Fruit fly (Drosophila melanogaster): Measurements from ENCODE around the gene Unc-76.
A peak's percentile ranks its signal among the peaks of the same experiment; 100 is the strongest.

dm6 chrX:2076412-2077357 lies 3.7 kb upstream of the Unc-76 start, which contains the start of gene CG4025:
- TF ChIP-seq Jra (GFP tag; optimal IDR thresholded peaks at IDR 0.05) (peak; percentile 48), OdsH (GFP tag; optimal IDR thresholded peaks at IDR 0.05) (no peak), psq (GFP tag; optimal IDR thresholded peaks at IDR 0.05) (no peak), jim (GFP tag; optimal IDR thresholded peaks at IDR 0.05) (no peak), Hr78 (GFP tag; optimal IDR thresholded peaks at IDR 0.05) (no peak), pan (optimal IDR thresholded peaks at IDR 0.05) (no peak), woc (GFP tag; optimal IDR thresholded peaks at IDR 0.05) (no peak), Abd-B (GFP tag; optimal IDR thresholded peaks at IDR 0.05) (no peak), Dfd (GFP tag; optimal IDR thresholded peaks at IDR 0.05) (no peak)
